Fruit fly (Drosophila melanogaster) whole organism, embryonic: Measurements from ENCODE around the gene CG43750.
A peak's percentile ranks its signal among the peaks of the same experiment; 100 is the strongest.

ENCODE experiments used
- CG1024 ChIP-seq: fragments of 200-800 bp; sonication (Bioruptor generic); IDR thresholded peaks from 2 replicates; pipeline ENCODE4 v1.3.6; 2022; ENCODE audit warnings: missing biosample characterization, missing genetic modification characterization
- CG14050 ChIP-seq: fragments of 200-800 bp; sonication (Bioruptor generic); IDR thresholded peaks from 3 replicates; pipeline ENCODE4 v1.3.6; 2022; ENCODE audit warnings: missing biosample characterization, missing genetic modification characterization
- CG14667 ChIP-seq: fragments of 200-800 bp; sonication (Bioruptor generic); IDR thresholded peaks from 2 replicates; pipeline ENCODE4 v1.3.6; 2022; ENCODE audit warnings: missing biosample characterization, missing genetic modification characterization
- CG14965 ChIP-seq: fragments of 200-800 bp; sonication (Bioruptor generic); optimal IDR thresholded peaks from 2 replicates; lab custom pipeline; 2016; ENCODE audit warnings: missing biosample characterization, missing genetic modification characterization, borderline replicate concordance
- CG17385 ChIP-seq: fragments of 200-800 bp; sonication (Bioruptor generic); optimal IDR thresholded peaks from 3 replicates; lab custom pipeline; 2018; ENCODE audit warnings: missing biosample characterization, mild to moderate bottlenecking, missing genetic modification characterization
- CG2129 ChIP-seq: fragments of 200-800 bp; sonication (Bioruptor generic); IDR thresholded peaks from 2 replicates; pipeline ENCODE4 v1.3.6; 2022; ENCODE audit warnings: missing biosample characterization, missing genetic modification characterization; ENCODE audit not compliant: partially characterized antibody
- CG30431 ChIP-seq: fragments of 200-800 bp; sonication (Bioruptor generic); optimal IDR thresholded peaks from 2 replicates; lab custom pipeline; 2017; ENCODE audit warnings: missing biosample characterization, missing genetic modification characterization
- CG3407 ChIP-seq: fragments of 200-800 bp; sonication (Bioruptor generic); optimal IDR thresholded peaks from 2 replicates; lab custom pipeline; 2018; ENCODE audit warnings: missing biosample characterization, mild to moderate bottlenecking, missing genetic modification characterization
- CG3726 ChIP-seq: fragments of 200-800 bp; sonication (Bioruptor generic); IDR thresholded peaks from 3 replicates; pipeline ENCODE4, ENCODE4 v1.3.6; 2022; ENCODE audit warnings: missing biosample characterization, missing genetic modification characterization
- CG3838 ChIP-seq: fragments of 200-800 bp; sonication (Bioruptor generic); optimal IDR thresholded peaks from 3 replicates; lab custom pipeline; 2016; ENCODE audit warnings: missing biosample characterization, missing genetic modification characterization
- CG6683 ChIP-seq: fragments of 200-800 bp; sonication (Bioruptor generic); optimal IDR thresholded peaks from 2 replicates; lab custom pipeline; 2017; ENCODE audit warnings: missing biosample characterization, mild to moderate bottlenecking, missing genetic modification characterization, missing genetic modification reagents
- CG7357 ChIP-seq: fragments of 200-800 bp; sonication (Bioruptor generic); IDR thresholded peaks from 3 replicates; pipeline ENCODE4 v1.3.6; 2022; ENCODE audit warnings: missing biosample characterization, missing genetic modification characterization
- CG7556 ChIP-seq: fragments of 200-800 bp; sonication (Bioruptor generic); optimal IDR thresholded peaks from 2 replicates; lab custom pipeline; 2017; ENCODE audit warnings: missing biosample characterization, mild to moderate bottlenecking, missing genetic modification characterization
- CG8924 ChIP-seq: fragments of 200-800 bp; optimal IDR thresholded peaks from 3 replicates; lab custom pipeline; 2019; ENCODE audit warnings: missing biosample characterization, mild to moderate bottlenecking, missing genetic modification characterization, moderate library complexity
- CG9797 ChIP-seq: fragments of 200-800 bp; sonication (Bioruptor generic); optimal IDR thresholded peaks from 3 replicates; lab custom pipeline; 2018; ENCODE audit warnings: missing biosample characterization, mild to moderate bottlenecking, missing genetic modification characterization
- Dp ChIP-seq: fragments of 200-800 bp; sonication (Bioruptor generic); optimal IDR thresholded peaks from 2 replicates; lab custom pipeline; 2018; ENCODE audit warnings: missing biosample characterization, mild to moderate bottlenecking, missing genetic modification characterization, moderate library complexity
- E2f1 ChIP-seq: fragments of 200-800 bp; sonication (Bioruptor generic); IDR thresholded peaks from 2 replicates; pipeline ENCODE4 v1.3.6; 2022; ENCODE audit warnings: missing biosample characterization, missing genetic modification characterization
- Gsc ChIP-seq: fragments of 200-800 bp; sonication (Bioruptor generic); IDR thresholded peaks from 2 replicates; pipeline ENCODE4 v1.3.6; 2022; ENCODE audit warnings: missing biosample characterization, missing genetic modification characterization
- H15 ChIP-seq: fragments of 200-800 bp; sonication (Bioruptor generic); IDR thresholded peaks from 3 replicates; pipeline ENCODE4 v1.3.6; 2022; ENCODE audit warnings: missing biosample characterization, missing genetic modification characterization
- H2.0 ChIP-seq: fragments of 200-800 bp; sonication (Bioruptor generic); IDR thresholded peaks from 2 replicates; pipeline ENCODE4 v1.3.6; 2022; ENCODE audit warnings: missing biosample characterization, missing genetic modification characterization
- Kr ChIP-seq: fragments of 200-800 bp; sonication (Bioruptor generic); optimal IDR thresholded peaks from 2 replicates; lab custom pipeline; 2017; ENCODE audit warnings: missing biosample characterization, mild to moderate bottlenecking, missing genetic modification characterization
- Lpt ChIP-seq: fragments of >200 bp; optimal IDR thresholded peaks from 2 replicates; lab custom pipeline; 2018; ENCODE audit warnings: missing biosample characterization, missing genetic modification characterization
- Ravus ChIP-seq: fragments of 200-800 bp; sonication (Bioruptor generic); IDR thresholded peaks from 2 replicates; pipeline ENCODE4 v1.3.6; 2022; ENCODE audit warnings: missing biosample characterization, missing genetic modification characterization
- Xbp1 ChIP-seq: fragments of 200-800 bp; sonication (Bioruptor generic); optimal IDR thresholded peaks from 3 replicates; lab custom pipeline; 2016; ENCODE audit warnings: missing biosample characterization, mild to moderate bottlenecking, missing genetic modification characterization
- az2 ChIP-seq: fragments of 200-800 bp; sonication (Bioruptor generic); optimal IDR thresholded peaks from 3 replicates; lab custom pipeline; 2016; ENCODE audit warnings: missing biosample characterization, missing genetic modification characterization
- br ChIP-seq: fragments of >200 bp; optimal IDR thresholded peaks from 2 replicates; lab custom pipeline; 2017
- corto ChIP-seq: fragments of 200-800 bp; sonication (Bioruptor generic); optimal IDR thresholded peaks from 2 replicates; lab custom pipeline; 2016; ENCODE audit warnings: missing biosample characterization, mild to moderate bottlenecking, missing genetic modification characterization, moderate library complexity
- cwo ChIP-seq: fragments of 200-800 bp; sonication (Bioruptor generic); optimal IDR thresholded peaks from 3 replicates; lab custom pipeline; 2017; ENCODE audit warnings: missing biosample characterization, missing genetic modification characterization, mild to moderate bottlenecking, moderate library complexity, missing genetic modification reagents
- esg ChIP-seq: fragments of 200-800 bp; sonication (Bioruptor generic); conservative IDR thresholded peaks from 2 replicates; pipeline ENCODE4 v1.3.6; 2022; ENCODE audit warnings: missing biosample characterization, missing genetic modification characterization
- gce ChIP-seq: fragments of 200-800 bp; sonication (Bioruptor generic); IDR thresholded peaks from 3 replicates; pipeline ENCODE4 v1.3.6; 2022; ENCODE audit warnings: missing biosample characterization, missing genetic modification characterization
- gsb ChIP-seq: fragments of 200-800 bp; sonication (Bioruptor generic); IDR thresholded peaks from 2 replicates; pipeline ENCODE4 v1.3.6; 2022; ENCODE audit warnings: missing biosample characterization, missing genetic modification characterization
- gt ChIP-seq: fragments of 200-800 bp; sonication (Bioruptor generic); IDR thresholded peaks from 2 replicates; pipeline ENCODE4 v1.3.6; 2022; ENCODE audit warnings: missing biosample characterization, missing genetic modification characterization
- hb ChIP-seq: fragments of 200-800 bp; sonication (Bioruptor generic); IDR thresholded peaks from 3 replicates; pipeline ENCODE4 v1.3.6; 2022; ENCODE audit warnings: missing biosample characterization, missing genetic modification characterization; ENCODE audit not compliant: partially characterized antibody
- hbn ChIP-seq: fragments of 200-800 bp; sonication (Bioruptor generic); IDR thresholded peaks from 2 replicates; pipeline ENCODE4 v1.3.6; 2022; ENCODE audit warnings: missing biosample characterization, missing genetic modification characterization; ENCODE audit not compliant: partially characterized antibody
- hth ChIP-seq: fragments of >200 bp; optimal IDR thresholded peaks from 2 replicates; lab custom pipeline; 2017; ENCODE audit warnings: inconsistent platforms
- lbe ChIP-seq: fragments of 200-800 bp; sonication (Bioruptor generic); optimal IDR thresholded peaks from 2 replicates; lab custom pipeline; 2016; ENCODE audit warnings: missing biosample characterization, mild to moderate bottlenecking, missing genetic modification characterization
- luna ChIP-seq: fragments of 200-800 bp; sonication (Bioruptor generic); optimal IDR thresholded peaks from 2 replicates; lab custom pipeline; 2016; ENCODE audit warnings: missing biosample characterization, missing genetic modification characterization
- mirr ChIP-seq: fragments of 200-800 bp; sonication (Bioruptor generic); optimal IDR thresholded peaks from 3 replicates; lab custom pipeline; 2018; ENCODE audit warnings: missing biosample characterization, mild to moderate bottlenecking, missing genetic modification characterization
- nmo ChIP-seq: fragments of 200-800 bp; sonication (Bioruptor generic); optimal IDR thresholded peaks from 2 replicates; lab custom pipeline; 2018; ENCODE audit warnings: missing biosample characterization, mild to moderate bottlenecking, missing genetic modification characterization, moderate library complexity
- pfk ChIP-seq: fragments of 200-800 bp; sonication (Bioruptor generic); optimal IDR thresholded peaks from 2 replicates; lab custom pipeline; 2018; ENCODE audit warnings: missing biosample characterization, mild to moderate bottlenecking, missing genetic modification characterization, moderate library complexity
- pita ChIP-seq: fragments of 200-800 bp; sonication (Bioruptor generic); optimal IDR thresholded peaks from 2 replicates; lab custom pipeline; 2017; ENCODE audit warnings: missing biosample characterization, mild to moderate bottlenecking, missing genetic modification characterization
- repo ChIP-seq: fragments of 200-800 bp; sonication (Bioruptor generic); optimal IDR thresholded peaks from 2 replicates; lab custom pipeline; 2016; ENCODE audit warnings: missing biosample characterization, missing genetic modification characterization
- sc ChIP-seq, 3 experiments: fragments of >200 bp in 2 of 3; fragments of 200-800 bp in 1 of 3; sonication (Bioruptor generic) in 1 of 3; optimal IDR thresholded peaks; 2 replicates in 2 of 3; 3 replicates in 1 of 3; lab custom pipeline; 2017; ENCODE audit warnings: mild to moderate bottlenecking in 1 of 3, missing biosample characterization in 1 of 3, missing genetic modification characterization in 1 of 3, missing genetic modification reagents in 1 of 3
- sim ChIP-seq: fragments of 200-800 bp; sonication (Bioruptor generic); IDR thresholded peaks from 2 replicates; pipeline ENCODE4 v1.3.6; 2022; ENCODE audit warnings: missing biosample characterization, missing genetic modification characterization
- slp2 ChIP-seq: fragments of 200-800 bp; sonication (Bioruptor generic); optimal IDR thresholded peaks from 2 replicates; lab custom pipeline; 2016; ENCODE audit warnings: missing biosample characterization, missing genetic modification characterization
- sr ChIP-seq: fragments of 200-800 bp; sonication (Bioruptor generic); IDR thresholded peaks from 3 replicates; pipeline ENCODE4 v1.3.6; 2022; ENCODE audit warnings: missing biosample characterization, missing genetic modification characterization
- trh ChIP-seq: fragments of 200-800 bp; sonication (Bioruptor generic); optimal IDR thresholded peaks from 2 replicates; lab custom pipeline; 2016; ENCODE audit warnings: missing biosample characterization, missing genetic modification characterization
- unc-4 ChIP-seq: fragments of 200-800 bp; sonication (Bioruptor generic); IDR thresholded peaks from 2 replicates; pipeline ENCODE4 v1.3.6; 2022; ENCODE audit warnings: missing biosample characterization, missing genetic modification characterization; ENCODE audit not compliant: partially characterized antibody

CG43750 gene

DNA sequence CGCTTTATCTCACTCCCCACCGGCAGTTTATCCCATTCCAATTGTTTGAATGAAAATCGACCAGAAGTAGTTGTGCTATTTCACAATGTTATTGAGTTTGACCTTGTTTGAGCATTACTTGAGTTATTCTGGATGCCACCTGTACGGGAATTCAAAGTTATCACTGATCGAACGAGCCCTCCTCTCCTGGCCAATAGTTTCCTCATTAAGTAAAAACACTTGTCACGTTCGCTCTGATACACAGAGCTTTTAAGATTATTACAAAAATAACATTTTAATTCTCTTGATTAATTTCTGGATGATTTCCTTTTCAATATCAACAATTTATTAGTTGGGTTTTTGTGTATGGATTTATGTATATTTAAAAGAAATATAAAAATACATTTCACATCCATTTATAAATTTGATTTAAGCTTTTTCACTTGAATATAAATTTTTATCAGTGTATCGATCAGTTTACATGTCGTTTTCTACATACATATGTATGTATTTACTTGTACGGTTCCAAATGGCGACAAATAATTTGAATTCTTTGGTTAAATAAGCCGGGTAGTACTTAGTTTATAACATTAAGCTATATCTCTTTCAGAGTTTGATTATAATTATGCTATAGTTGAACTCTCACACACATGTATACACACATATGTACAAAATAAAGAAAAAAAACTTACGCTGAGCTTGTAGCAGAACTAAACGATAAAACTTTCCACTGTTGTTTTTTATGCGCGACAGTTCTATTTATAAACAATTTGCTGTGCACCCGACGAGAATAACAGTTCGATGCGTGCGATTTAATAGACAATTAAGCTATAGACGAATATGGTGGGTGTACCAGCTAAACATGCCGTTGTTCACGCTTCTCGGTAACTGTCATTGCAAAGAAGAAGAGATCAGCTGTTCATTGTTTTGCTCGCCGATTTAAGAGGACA, 16.4 kb downstream of the CG43750 start, which contains the start of the genes CG3609 and CG15390 (continued):
- TF ChIP-seq CG1024 (GFP tag; lab: Robert Waterston, UW) (peak; percentile 55; the same call in 1 of the 2 replicates), lbe (GFP tag; lab: Kevin White, UChicago) (peak; percentile 84), esg (GFP tag; lab: Robert Waterston, UW) (peak; percentile 59; the same call in 1 of the 2 replicates), CG3726 (GFP tag; lab: Robert Waterston, UW) (0 out of 3 replicates have a peak, but pooled peaks have one; percentile 17), nmo (GFP tag; lab: Kevin White, UChicago) (peak; percentile 57), corto (GFP tag; lab: Kevin White, UChicago) (peak; percentile 51), az2 (GFP tag; lab: Kevin White, UChicago) (peak; percentile 99), H15 (GFP tag; lab: Robert Waterston, UW) (peak; percentile 74; the same call in 2 of the 3 replicates), cwo (GFP tag; lab: Kevin White, UChicago) (peak; percentile 8), CG17385 (GFP tag; lab: Kevin White, UChicago) (peak; percentile 99), hb (GFP tag; lab: Robert Waterston, UW) (no peak), CG7357 (GFP tag; lab: Robert Waterston, UW) (peak; percentile 33; the same call in 1 of the 3 replicates), slp2 (GFP tag; lab: Kevin White, UChicago) (peak; percentile 69), gsb (peak; percentile 51; the same call in 1 of the 2 replicates), repo (GFP tag; lab: Kevin White, UChicago) (peak; percentile 74), unc-4 (peak; percentile 55; the same call in 1 of the 2 replicates), CG3838 (peak; percentile 9), hbn (GFP tag; lab: Robert Waterston, UW) (peak; percentile 32; the same call in 1 of the 2 replicates), pita (no peak), gce (GFP tag; lab: Robert Waterston, UW) (peak; percentile 44; the same call in 1 of the 3 replicates), Kr (GFP tag; lab: Kevin White, UChicago) (no peak), pfk (peak; percentile 41), Ravus (GFP tag; lab: Robert Waterston, UW) (no peak; the same call in 1 of the 2 replicates), CG6683 (GFP tag; lab: Kevin White, UChicago) (peak; percentile 1), CG14965 (GFP tag; lab: Kevin White, UChicago) (peak; percentile 65), CG14667 (GFP tag; lab: Robert Waterston, UW) (peak; percentile 65), Lpt (GFP tag; lab: Kevin White, UChicago) (no peak), Dp (peak; percentile 25), CG14050 (GFP tag; lab: Robert Waterston, UW) (peak; percentile 62), hth (lab: Kevin White, UChicago) (no peak), Gsc (no peak), CG8924 (tag; lab: Kevin White, UChicago) (peak; percentile 86), E2f1 (GFP tag; lab: Robert Waterston, UW) (peak; percentile 54), trh (GFP tag; lab: Kevin White, UChicago) (peak; percentile 57), CG3407 (GFP tag; lab: Kevin White, UChicago) (peak; percentile 41), Xbp1 (GFP tag; lab: Kevin White, UChicago) (peak; percentile 88), sim (GFP tag; lab: Robert Waterston, UW) (peak; percentile 51; the same call in 1 of the 2 replicates), CG9797 (no peak), br (no peak), mirr (GFP tag; lab: Kevin White, UChicago) (peak; percentile 92), CG30431 (GFP tag; lab: Kevin White, UChicago) (peak; percentile 14), H2.0 (GFP tag; lab: Robert Waterston, UW) (peak; percentile 79), CG7556 (GFP tag; lab: Kevin White, UChicago) (peak; percentile 85), luna (peak; percentile 81), sr (GFP tag; lab: Robert Waterston, UW) (peak; percentile 15; the same call in 1 of the 3 replicates), sc (optimal IDR thresholded peaks at IDR 0.05; lab: Kevin White, UChicago) (no peak), sc (GFP tag; optimal IDR thresholded peaks at IDR 0.05; lab: Kevin White, UChicago) (no peak), CG2129 (GFP tag; lab: Robert Waterston, UW) (no peak), gt (GFP tag; lab: Robert Waterston, UW) (no peak)
